Worm (Caenorhabditis elegans): ENCODE results near the gene epn-1.

DNA sequence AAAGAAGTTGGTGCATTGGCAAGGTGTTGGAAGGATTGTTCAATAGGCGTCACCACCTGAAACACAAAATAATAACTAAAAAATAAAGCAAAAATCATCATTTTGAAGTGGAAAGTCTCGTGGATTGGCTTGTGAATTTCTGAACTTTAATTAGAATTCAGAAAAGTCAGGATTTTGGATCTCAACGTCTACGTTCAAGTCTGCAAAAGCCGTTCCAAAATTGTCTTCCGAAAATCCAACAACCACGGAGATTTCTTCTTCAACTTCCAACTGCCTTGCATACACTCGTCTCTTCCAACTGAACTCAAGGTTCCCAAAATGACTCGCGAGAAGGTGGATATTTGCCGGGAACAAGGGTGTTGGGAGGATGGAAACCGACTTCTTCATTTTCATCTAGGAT, 47.4 kb upstream of the epn-1 start, which contains the start of gene C27C12.3:
- TF ChIP-seq nhr-25 (tag; optimal IDR thresholded peaks at IDR 0.05), result no peak
- no peak for TF ChIP-seq unc-39 (tag; optimal IDR thresholded peaks at IDR 0.05)
- no peak for TF ChIP-seq snpc-4 (tag; optimal IDR thresholded peaks at IDR 0.05)
- no peak for TF ChIP-seq pqm-1 (tag; optimal IDR thresholded peaks at IDR 0.05)
- TF ChIP-seq ztf-11 (tag; optimal IDR thresholded peaks at IDR 0.05), result no peak

Measured in whole organism, L3 larva.